Worm (Caenorhabditis elegans) whole organism, L3 larva: ENCODE measurements around the gene sel-9.
A peak's percentile ranks its signal among the peaks of the same experiment; 100 is the strongest.

Experiments
- ceh-9 ChIP-seq: sonication (generic microtip); optimal IDR thresholded peaks from 2 replicates; lab custom pipeline; 2018; ENCODE audit warnings: missing biosample characterization, missing genetic modification characterization
- egl-5 ChIP-seq: fragments of 150-350 bp; optimal IDR thresholded peaks from 2 replicates; lab custom pipeline; 2017; ENCODE audit warnings: missing biosample characterization, missing genetic modification reagents, missing genetic modification characterization, inconsistent platforms

The sel-9 gene

ce11 chrV:8252532-8252931 lies 49.8 kb downstream of the sel-9 start:
- TF ChIP-seq egl-5 (tag; lab: Kevin White, UChicago): peak; percentile 47
- TF ChIP-seq ceh-9 (tag; lab: Kevin White, UChicago): no peak
